Fruit fly (Drosophila melanogaster) whole organism, embryonic: ENCODE measurements around the gene CG3740.

Source experiments
- CG14667 ChIP-seq: fragments of 200-800 bp; sonication (Bioruptor generic); IDR thresholded peaks from 2 replicates; pipeline ENCODE4 v1.3.6; 2022; ENCODE audit warnings: missing biosample characterization, missing genetic modification characterization
- CG17568 ChIP-seq: fragments of 200-800 bp; sonication (Bioruptor generic); optimal IDR thresholded peaks from 2 replicates; lab custom pipeline; 2018; ENCODE audit warnings: missing biosample characterization, mild to moderate bottlenecking, missing genetic modification characterization, moderate library complexity
- Hmr ChIP-seq: fragments of 200-800 bp; sonication (Bioruptor generic); optimal IDR thresholded peaks from 3 replicates; lab custom pipeline; 2017; ENCODE audit warnings: mild to moderate bottlenecking, missing biosample characterization, missing genetic modification reagents, missing genetic modification characterization
- Stat92E ChIP-seq, 3 experiments: fragments of >200 bp in 2 of 3; fragments of 200-800 bp in 1 of 3; sonication (Bioruptor generic) in 1 of 3; optimal IDR thresholded peaks; 2 replicates each; lab custom pipeline; 2017 to 2019; ENCODE audit warnings: missing biosample characterization in 3 of 3, missing genetic modification characterization in 3 of 3, mild to moderate bottlenecking in 1 of 3, moderate library complexity in 1 of 3

- TF ChIP-seq Hmr (no peak), Stat92E (GFP tag; optimal IDR thresholded peaks at IDR 0.05; lab: Kevin White, UChicago) (no peak), CG17568 (GFP tag; lab: Kevin White, UChicago) (no peak), CG14667 (no peak)
Observed at dm6 chrX:1714874-1715273, 45.8 kb upstream of the CG3740 start.
